Fruit fly (Drosophila melanogaster) whole organism, embryonic: ENCODE measurements around the gene CG42671.

ENCODE experiments used
- Antp ChIP-seq: fragments of 200-800 bp; sonication (Bioruptor generic); optimal IDR thresholded peaks from 3 replicates; lab custom pipeline; 2016; ENCODE audit warnings: missing biosample characterization, missing genetic modification characterization
- Atf3 ChIP-seq: fragments of 200-800 bp; sonication (Bioruptor generic); optimal IDR thresholded peaks from 3 replicates; lab custom pipeline; 2016; ENCODE audit warnings: missing biosample characterization, missing genetic modification characterization
- BEAF-32 ChIP-seq: fragments of 200-800 bp; sonication (Bioruptor generic); optimal IDR thresholded peaks from 3 replicates; lab custom pipeline; 2017; ENCODE audit warnings: missing biosample characterization, missing genetic modification characterization, mild to moderate bottlenecking, moderate library complexity, missing genetic modification reagents
- BtbVII ChIP-seq: fragments of 200-800 bp; sonication (Bioruptor generic); optimal IDR thresholded peaks from 3 replicates; lab custom pipeline; 2017; ENCODE audit warnings: missing biosample characterization, mild to moderate bottlenecking, missing genetic modification characterization
- CG10565 ChIP-seq: fragments of 200-800 bp; sonication (Bioruptor generic); optimal IDR thresholded peaks from 3 replicates; lab custom pipeline; 2016; ENCODE audit warnings: missing biosample characterization, mild to moderate bottlenecking, missing genetic modification characterization
- CG12236 ChIP-seq: fragments of 200-800 bp; sonication (Bioruptor generic); optimal IDR thresholded peaks from 2 replicates; lab custom pipeline; 2016; ENCODE audit warnings: missing biosample characterization, missing genetic modification characterization
- CG12744 ChIP-seq: fragments of 200-800 bp; sonication (Bioruptor generic); optimal IDR thresholded peaks from 2 replicates; lab custom pipeline; 2016; ENCODE audit warnings: missing biosample characterization, missing genetic modification characterization
- CG13775 ChIP-seq: fragments of 200-800 bp; sonication (Bioruptor generic); optimal IDR thresholded peaks from 3 replicates; lab custom pipeline; 2017; ENCODE audit warnings: missing biosample characterization, mild to moderate bottlenecking, missing genetic modification characterization
- CG15073 ChIP-seq: fragments of 200-800 bp; sonication (Bioruptor generic); optimal IDR thresholded peaks from 2 replicates; lab custom pipeline; 2016; ENCODE audit warnings: missing biosample characterization, missing genetic modification characterization
- CG1529 ChIP-seq: fragments of 200-800 bp; sonication (Bioruptor generic); optimal IDR thresholded peaks from 3 replicates; lab custom pipeline; 2018; ENCODE audit warnings: missing biosample characterization, missing genetic modification characterization
- CG1603 ChIP-seq: fragments of 200-800 bp; sonication (Bioruptor generic); optimal IDR thresholded peaks from 2 replicates; lab custom pipeline; 2019; ENCODE audit warnings: missing biosample characterization, mild to moderate bottlenecking, missing genetic modification characterization, moderate library complexity
- CG16815 ChIP-seq: fragments of 200-800 bp; sonication (Bioruptor generic); optimal IDR thresholded peaks from 3 replicates; lab custom pipeline; 2017; ENCODE audit warnings: missing biosample characterization, mild to moderate bottlenecking, missing genetic modification characterization
- CG17385 ChIP-seq: fragments of 200-800 bp; sonication (Bioruptor generic); optimal IDR thresholded peaks from 3 replicates; lab custom pipeline; 2018; ENCODE audit warnings: missing biosample characterization, mild to moderate bottlenecking, missing genetic modification characterization
- CG17829 ChIP-seq: fragments of 200-800 bp; optimal IDR thresholded peaks from 2 replicates; lab custom pipeline; 2019; ENCODE audit warnings: missing biosample characterization, mild to moderate bottlenecking, missing genetic modification characterization, moderate library complexity
- CG18262 ChIP-seq: fragments of 200-800 bp; optimal IDR thresholded peaks from 3 replicates; lab custom pipeline; 2019; ENCODE audit warnings: missing biosample characterization, mild to moderate bottlenecking, missing genetic modification characterization, moderate library complexity
- CG33557 ChIP-seq: fragments of 200-800 bp; sonication (Bioruptor generic); optimal IDR thresholded peaks from 2 replicates; lab custom pipeline; 2019; ENCODE audit warnings: missing biosample characterization, mild to moderate bottlenecking, missing genetic modification characterization, moderate library complexity
- CG3838 ChIP-seq: fragments of 200-800 bp; sonication (Bioruptor generic); optimal IDR thresholded peaks from 3 replicates; lab custom pipeline; 2016; ENCODE audit warnings: missing biosample characterization, missing genetic modification characterization
- CG3847 ChIP-seq: fragments of 200-800 bp; sonication (Bioruptor generic); IDR thresholded peaks from 2 replicates; pipeline ENCODE4 v1.3.6; 2022; ENCODE audit warnings: missing biosample characterization, missing genetic modification characterization
- CG4282 ChIP-seq: fragments of 200-800 bp; sonication (Bioruptor generic); optimal IDR thresholded peaks from 2 replicates; lab custom pipeline; 2016; ENCODE audit warnings: missing biosample characterization, missing genetic modification characterization
- CG43689 ChIP-seq: fragments of 200-800 bp; sonication (Bioruptor generic); IDR thresholded peaks from 2 replicates; pipeline ENCODE4 v1.3.6; 2022; ENCODE audit warnings: missing biosample characterization, missing genetic modification characterization
- CG4730 ChIP-seq: fragments of 200-800 bp; sonication (Bioruptor generic); IDR thresholded peaks from 2 replicates; pipeline ENCODE4 v1.3.6; 2022; ENCODE audit warnings: missing biosample characterization, missing genetic modification characterization
- CG5180 ChIP-seq: fragments of 200-800 bp; sonication (Bioruptor generic); optimal IDR thresholded peaks from 3 replicates; lab custom pipeline; 2017; ENCODE audit warnings: missing biosample characterization, missing genetic modification characterization, mild to moderate bottlenecking, moderate library complexity, missing genetic modification reagents
- CG6175 ChIP-seq: fragments of 200-800 bp; sonication (Bioruptor generic); IDR thresholded peaks from 3 replicates; pipeline ENCODE4 v1.3.6; 2022; ENCODE audit warnings: missing biosample characterization, missing genetic modification characterization
- CG7372 ChIP-seq: fragments of 200-800 bp; sonication (Bioruptor generic); IDR thresholded peaks from 2 replicates; pipeline ENCODE4 v1.3.6; 2022; ENCODE audit warnings: missing biosample characterization, missing genetic modification characterization
- CG8924 ChIP-seq: fragments of 200-800 bp; optimal IDR thresholded peaks from 3 replicates; lab custom pipeline; 2019; ENCODE audit warnings: missing biosample characterization, mild to moderate bottlenecking, missing genetic modification characterization, moderate library complexity
- CG9817 ChIP-seq: fragments of 200-800 bp; sonication (Bioruptor generic); optimal IDR thresholded peaks from 2 replicates; lab custom pipeline; 2018; ENCODE audit warnings: missing biosample characterization, mild to moderate bottlenecking, missing genetic modification characterization, moderate library complexity
- Camta ChIP-seq: fragments of 200-800 bp; sonication (Bioruptor generic); optimal IDR thresholded peaks from 2 replicates; lab custom pipeline; 2016; ENCODE audit warnings: missing biosample characterization, missing genetic modification characterization
- Dp ChIP-seq: fragments of 200-800 bp; sonication (Bioruptor generic); optimal IDR thresholded peaks from 2 replicates; lab custom pipeline; 2018; ENCODE audit warnings: missing biosample characterization, mild to moderate bottlenecking, missing genetic modification characterization, moderate library complexity
- Gsc ChIP-seq: fragments of 200-800 bp; sonication (Bioruptor generic); IDR thresholded peaks from 2 replicates; pipeline ENCODE4 v1.3.6; 2022; ENCODE audit warnings: missing biosample characterization, missing genetic modification characterization
- HLH3B ChIP-seq: fragments of 200-800 bp; sonication (Bioruptor generic); IDR thresholded peaks from 2 replicates; pipeline ENCODE4 v1.3.6; 2022; ENCODE audit warnings: missing biosample characterization, missing genetic modification characterization
- Hmx ChIP-seq: fragments of 200-800 bp; sonication (Bioruptor generic); optimal IDR thresholded peaks from 2 replicates; lab custom pipeline; 2016; ENCODE audit warnings: missing biosample characterization, missing genetic modification characterization
- Jarid2 ChIP-seq: fragments of 200-800 bp; sonication (Bioruptor generic); optimal IDR thresholded peaks from 3 replicates; lab custom pipeline; 2017; ENCODE audit warnings: mild to moderate bottlenecking, missing biosample characterization, missing genetic modification reagents, missing genetic modification characterization
- Meics ChIP-seq: fragments of 200-800 bp; sonication (Bioruptor generic); optimal IDR thresholded peaks from 2 replicates; lab custom pipeline; 2017; ENCODE audit warnings: missing biosample characterization, mild to moderate bottlenecking, missing genetic modification characterization
- Nf-YA ChIP-seq: fragments of 200-800 bp; sonication (Bioruptor generic); IDR thresholded peaks from 2 replicates; pipeline ENCODE4 v1.3.6; 2022; ENCODE audit warnings: missing biosample characterization, missing genetic modification characterization
- PHDP ChIP-seq: fragments of 200-800 bp; sonication (Bioruptor generic); optimal IDR thresholded peaks from 3 replicates; lab custom pipeline; 2018; ENCODE audit warnings: missing biosample characterization, mild to moderate bottlenecking, missing genetic modification characterization, moderate library complexity
- Sin3A ChIP-seq: fragments of >200 bp; optimal IDR thresholded peaks from 2 replicates; lab custom pipeline; 2018
- Sry-β ChIP-seq: fragments of 200-800 bp; sonication (Bioruptor generic); optimal IDR thresholded peaks from 2 replicates; lab custom pipeline; 2018; ENCODE audit warnings: missing biosample characterization, mild to moderate bottlenecking, missing genetic modification characterization, moderate library complexity
- Xrp1 ChIP-seq: fragments of 200-800 bp; sonication (Bioruptor generic); IDR thresholded peaks from 2 replicates; pipeline ENCODE4 v1.3.6; 2022; ENCODE audit warnings: missing biosample characterization, missing genetic modification characterization
- crol ChIP-seq: fragments of 200-800 bp; sonication (Bioruptor generic); IDR thresholded peaks from 2 replicates; pipeline ENCODE4 v1.3.6; 2022; ENCODE audit warnings: missing biosample characterization, missing genetic modification characterization
- dmrt11E ChIP-seq: fragments of 200-800 bp; sonication (Bioruptor generic); optimal IDR thresholded peaks from 3 replicates; lab custom pipeline; 2018; ENCODE audit warnings: missing biosample characterization, mild to moderate bottlenecking, missing genetic modification characterization, moderate library complexity
- dysf ChIP-seq: fragments of 200-800 bp; sonication (Bioruptor generic); IDR thresholded peaks from 3 replicates; pipeline ENCODE4 v1.3.6; 2022; ENCODE audit warnings: missing biosample characterization, missing genetic modification characterization
- fd96Cb ChIP-seq: fragments of 200-800 bp; sonication (Bioruptor generic); optimal IDR thresholded peaks from 2 replicates; lab custom pipeline; 2018; ENCODE audit warnings: missing biosample characterization, mild to moderate bottlenecking, missing genetic modification characterization, moderate library complexity
- gce ChIP-seq: fragments of 200-800 bp; sonication (Bioruptor generic); IDR thresholded peaks from 3 replicates; pipeline ENCODE4 v1.3.6; 2022; ENCODE audit warnings: missing biosample characterization, missing genetic modification characterization
- gt ChIP-seq: fragments of 200-800 bp; sonication (Bioruptor generic); IDR thresholded peaks from 2 replicates; pipeline ENCODE4 v1.3.6; 2022; ENCODE audit warnings: missing biosample characterization, missing genetic modification characterization
- lola ChIP-seq, 3 experiments: fragments of >200 bp in 2 of 3; fragments of 200-800 bp in 1 of 3; sonication (Bioruptor generic) in 1 of 3; optimal IDR thresholded peaks; 2 replicates each; lab custom pipeline; 2017 to 2019; ENCODE audit warnings: missing biosample characterization in 3 of 3, missing genetic modification characterization in 3 of 3, mild to moderate bottlenecking in 1 of 3, moderate library complexity in 1 of 3
- pzg ChIP-seq: fragments of 200-800 bp; sonication (Bioruptor generic); optimal IDR thresholded peaks from 3 replicates; lab custom pipeline; 2018; ENCODE audit warnings: missing biosample characterization, mild to moderate bottlenecking, missing genetic modification characterization, moderate library complexity
- sc ChIP-seq, 3 experiments: fragments of >200 bp in 2 of 3; fragments of 200-800 bp in 1 of 3; sonication (Bioruptor generic) in 1 of 3; optimal IDR thresholded peaks; 2 replicates in 2 of 3; 3 replicates in 1 of 3; lab custom pipeline; 2017; ENCODE audit warnings: mild to moderate bottlenecking in 1 of 3, missing biosample characterization in 1 of 3, missing genetic modification characterization in 1 of 3, missing genetic modification reagents in 1 of 3
- shn ChIP-seq: fragments of 200-800 bp; sonication (Bioruptor generic); optimal IDR thresholded peaks from 3 replicates; lab custom pipeline; 2016; ENCODE audit warnings: missing biosample characterization, missing genetic modification characterization
- sqz ChIP-seq: fragments of 200-800 bp; sonication (Bioruptor generic); optimal IDR thresholded peaks from 3 replicates; lab custom pipeline; 2018; ENCODE audit warnings: missing biosample characterization, mild to moderate bottlenecking, missing genetic modification characterization

The CG42671 gene

dm6 chr3L:11278448-11279320 is 64.4 kb downstream of the CG42671 start (continued):
- no peak for TF ChIP-seq Atf3 (GFP tag; lab: Kevin White, UChicago)
- no peak for TF ChIP-seq CG12744 (GFP tag; lab: Kevin White, UChicago)
- TF ChIP-seq CG4282 (GFP tag; lab: Kevin White, UChicago): no peak
- TF ChIP-seq HLH3B (GFP tag; lab: Robert Waterston, UW): peak; percentile 20; the same call in 1 of the 2 replicates
- TF ChIP-seq Sry-β (GFP tag; lab: Kevin White, UChicago): no peak
- no peak for TF ChIP-seq sqz (GFP tag; lab: Kevin White, UChicago)
- TF ChIP-seq Gsc (GFP tag; lab: Robert Waterston, UW): no peak
- TF ChIP-seq CG15073 (GFP tag; lab: Kevin White, UChicago): no peak
- no peak for TF ChIP-seq Camta (GFP tag; lab: Kevin White, UChicago)
- no peak for TF ChIP-seq CG3838 (GFP tag; lab: Kevin White, UChicago)
- peak; percentile 2 for TF ChIP-seq fd96Cb (tag; lab: Kevin White, UChicago)
- peak; percentile 33 for TF ChIP-seq CG8924 (tag; lab: Kevin White, UChicago)
- TF ChIP-seq dmrt11E (tag; lab: Kevin White, UChicago): peak; percentile 20
- TF ChIP-seq pzg (GFP tag; lab: Kevin White, UChicago): no peak
- TF ChIP-seq CG16815 (GFP tag; lab: Kevin White, UChicago): peak; percentile 29
- TF ChIP-seq Xrp1 (GFP tag; lab: Robert Waterston, UW): peak; percentile 43
- TF ChIP-seq CG1603 (tag; lab: Kevin White, UChicago): no peak
- TF ChIP-seq Sin3A (lab: Kevin White, UChicago): no peak
- TF ChIP-seq CG1529: no peak
- TF ChIP-seq dysf (GFP tag; lab: Robert Waterston, UW): peak; percentile 14; the same call in 1 of the 3 replicates
- no peak for TF ChIP-seq CG7372 (GFP tag; lab: Robert Waterston, UW)
- no peak for TF ChIP-seq CG9817 (tag; lab: Kevin White, UChicago)
- no peak for TF ChIP-seq gce (GFP tag; lab: Robert Waterston, UW)
- peak; percentile 58 for TF ChIP-seq CG13775 (GFP tag; lab: Kevin White, UChicago)
- TF ChIP-seq CG6175 (GFP tag; lab: Robert Waterston, UW): peak; percentile 80
- peak; percentile 46 for TF ChIP-seq PHDP (tag; lab: Kevin White, UChicago)
- no peak for TF ChIP-seq CG5180 (GFP tag; lab: Kevin White, UChicago)
- no peak for TF ChIP-seq CG17829 (tag; lab: Kevin White, UChicago)
- no peak for TF ChIP-seq sc (optimal IDR thresholded peaks at IDR 0.05; lab: Kevin White, UChicago)
- TF ChIP-seq sc (GFP tag; optimal IDR thresholded peaks at IDR 0.05; lab: Kevin White, UChicago): no peak
- TF ChIP-seq BEAF-32: no peak
- TF ChIP-seq Meics (GFP tag; lab: Kevin White, UChicago): peak; percentile 34
- TF ChIP-seq gt (GFP tag; lab: Robert Waterston, UW): no peak
- TF ChIP-seq CG33557 (GFP tag; lab: Kevin White, UChicago): no peak
- no peak for TF ChIP-seq Dp (GFP tag; lab: Kevin White, UChicago)
- peak; percentile 0 for TF ChIP-seq CG17385 (GFP tag; lab: Kevin White, UChicago)
- TF ChIP-seq Nf-YA (GFP tag; lab: Robert Waterston, UW): peak; percentile 33; the same call in 1 of the 2 replicates
- TF ChIP-seq CG43689 (GFP tag; lab: Robert Waterston, UW): no peak
- TF ChIP-seq BtbVII: no peak
- peak; percentile 40; the same call in 1 of the 2 replicates for TF ChIP-seq CG3847 (GFP tag; lab: Robert Waterston, UW)
- peak in 1 of 3 experiments; percentile 14 for TF ChIP-seq lola (GFP tag; optimal IDR thresholded peaks at IDR 0.05; lab: Kevin White, UChicago)
- no peak for TF ChIP-seq CG12236 (GFP tag; lab: Kevin White, UChicago)
- TF ChIP-seq Antp (GFP tag; lab: Kevin White, UChicago): no peak
- no peak for TF ChIP-seq CG4730 (GFP tag; lab: Robert Waterston, UW)
- TF ChIP-seq CG10565 (GFP tag; lab: Kevin White, UChicago): no peak
- no peak for TF ChIP-seq Jarid2 (GFP tag; lab: Kevin White, UChicago)
- TF ChIP-seq Hmx (GFP tag; lab: Kevin White, UChicago): no peak
- TF ChIP-seq shn (GFP tag; lab: Kevin White, UChicago): no peak
- TF ChIP-seq crol: peak; percentile 85
- peak; percentile 3 for TF ChIP-seq CG18262 (tag; lab: Kevin White, UChicago)
